Worm (Caenorhabditis elegans): ENCODE results near the gene nol-56.

Gene nol-56

ce11 chrV:10320101-10320761, 32.5 kb downstream of the nol-56 start, which contains the start of the genes gna-1 and B0024.13 (continued):
- peak in 1 of 2 experiments; percentile 83 for TF ChIP-seq hif-1 (tag; optimal IDR thresholded peaks at IDR 0.05)
- TF ChIP-seq tra-1 (GFP tag; IDR thresholded peaks at IDR 0.05): no peak

DNA sequence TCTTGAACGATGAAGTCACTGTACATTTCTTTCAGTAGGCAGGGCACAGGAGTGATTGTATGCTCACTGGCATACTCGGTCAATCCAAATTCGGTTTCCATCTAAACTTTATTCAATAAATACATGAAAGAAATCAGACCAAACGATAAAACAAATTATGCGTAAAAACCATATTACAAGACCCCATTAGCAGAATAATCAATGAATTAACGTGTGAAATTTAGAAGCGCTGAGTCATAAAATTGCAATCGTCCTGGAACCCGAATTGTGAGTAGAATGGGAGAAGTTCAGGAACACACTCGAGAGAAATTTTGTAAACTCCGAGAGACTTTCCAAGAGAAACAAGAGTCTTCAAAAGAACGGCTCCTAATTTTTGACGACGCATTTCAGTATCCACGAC, 33.3 kb downstream of the nol-56 start, which contains the start of gene B0024.11:
B0024.11 (minus strand) TSS at position 101 of the 400 bp plus-strand sequence.
- TF ChIP-seq lir-3 (tag; optimal IDR thresholded peaks at IDR 0.05) (no peak), hmg-1.1 (GFP tag; IDR thresholded peaks at IDR 0.05) (no peak), nhr-102 (tag; optimal IDR thresholded peaks at IDR 0.05) (no peak), lin-29 (GFP tag; IDR thresholded peaks at IDR 0.05) (no peak), F10B5.3 (tag; optimal IDR thresholded peaks at IDR 0.05) (no peak)

DNA sequence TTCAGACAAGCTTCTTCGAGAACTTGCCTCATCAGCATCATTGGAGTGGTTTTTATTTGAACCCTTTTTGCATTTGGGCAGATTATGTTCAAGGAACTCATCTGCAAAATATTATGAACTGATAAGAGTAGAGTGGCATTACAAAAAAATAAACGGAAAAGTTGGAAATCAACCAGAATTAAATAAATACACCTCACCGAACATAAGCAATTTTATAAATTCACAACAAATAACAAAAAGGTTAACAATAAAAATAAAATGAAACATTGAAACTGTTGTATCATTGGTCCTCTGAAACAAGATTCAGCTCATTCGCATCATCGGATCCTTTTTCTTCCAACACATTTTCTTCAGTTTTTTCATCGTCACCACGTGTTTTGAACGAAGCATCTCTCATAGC, 35.5 kb downstream of the nol-56 start, which contains the start of gene asps-1:
asps-1 (minus strand) TSS at position 101 of the 400 bp plus-strand sequence.
- TF ChIP-seq aha-1 (tag) (peak; percentile 67), ztf-7 (tag; optimal IDR thresholded peaks at IDR 0.05) (no peak)

ce11 chrV:10314371-10314770, 38.4 kb downstream of the nol-56 start, which contains the start of gene trx-2:
Gene trx-2, plus strand, starts transcription at chrV:10314671.
- TF ChIP-seq fkh-10 (GFP tag; optimal IDR thresholded peaks at IDR 0.05) (no peak), nhr-10 (tag; optimal IDR thresholded peaks at IDR 0.05) (no peak), F26F4.8 (GFP tag; conservative IDR thresholded peaks at IDR 0.05) (no peak), snpc-1.2 (GFP tag; IDR thresholded peaks at IDR 0.05) (no peak), lsy-2 (tag; optimal IDR thresholded peaks at IDR 0.05) (no peak), madf-5 (GFP tag; IDR thresholded peaks at IDR 0.05) (no peak)

DNA sequence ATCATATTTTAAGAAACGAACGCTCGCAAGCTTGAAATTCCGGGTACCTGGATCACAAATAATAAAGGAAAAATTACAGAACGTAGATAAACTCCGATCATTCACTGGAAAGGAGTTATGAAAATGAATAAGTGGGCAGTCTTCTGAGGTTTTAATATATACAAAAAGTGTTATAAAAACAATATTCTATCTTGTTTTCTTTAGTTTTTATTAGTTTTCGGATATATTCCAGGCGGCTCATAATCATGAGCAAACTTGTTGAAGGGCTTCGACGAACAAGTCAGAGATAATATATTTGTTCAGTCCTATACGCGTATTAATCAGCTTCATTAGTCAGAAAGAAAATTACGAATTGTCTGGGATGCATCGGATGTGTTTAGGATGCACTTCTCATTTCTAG, 38.8 kb downstream of the nol-56 start, which contains the start of gene gcy-6:
gcy-6 (minus strand) TSS at position 101 of the 400 bp plus-strand sequence.
- TF ChIP-seq F26F4.8 (GFP tag; conservative IDR thresholded peaks at IDR 0.05) (no peak), aha-1 (tag) (peak; percentile 85), cey-2 (tag; optimal IDR thresholded peaks at IDR 0.05; ENCODE audit: borderline replicate concordance, insufficient read depth) (no peak), unc-62 (GFP tag; optimal IDR thresholded peaks at IDR 0.05 in 1 of 2) (peak in 1 of 2 experiments; percentile 15), unc-62 (tag; optimal IDR thresholded peaks at IDR 0.05) (no peak)

ce11 chrV:10307283-10307682, 45.5 kb downstream of the nol-56 start, which contains the start of gene che-12:
Gene che-12, minus strand, starts transcription at chrV:10307383.
- TF ChIP-seq ceh-44 (GFP tag; IDR thresholded peaks at IDR 0.05): no peak
- TF ChIP-seq F26F4.8 (GFP tag; conservative IDR thresholded peaks at IDR 0.05): no peak
- TF ChIP-seq set-16 (GFP tag; IDR thresholded peaks at IDR 0.05): no peak
- no peak for TF ChIP-seq ceh-82 (tag; optimal IDR thresholded peaks at IDR 0.05)
- TF ChIP-seq nhr-77 (tag; optimal IDR thresholded peaks at IDR 0.05): no peak
- no peak for TF ChIP-seq php-3 (GFP tag; IDR thresholded peaks at IDR 0.05)
- TF ChIP-seq daf-16 (GFP tag; optimal IDR thresholded peaks at IDR 0.05): no peak
- TF ChIP-seq daf-16 (tag; optimal IDR thresholded peaks at IDR 0.05): no peak

Data from whole organism, L4 larva.